Worm (Caenorhabditis elegans): Measurements from ENCODE around the gene dld-1.

- TF ChIP-seq nhr-25 (tag; optimal IDR thresholded peaks at IDR 0.05) (no peak), nhr-11 (tag; optimal IDR thresholded peaks at IDR 0.05) (no peak), unc-39 (tag; optimal IDR thresholded peaks at IDR 0.05) (no peak), fos-1 (tag; optimal IDR thresholded peaks at IDR 0.05) (no peak), ztf-4 (tag; optimal IDR thresholded peaks at IDR 0.05) (no peak), mdl-1 (tag; optimal IDR thresholded peaks at IDR 0.05) (no peak), nhr-6 (tag; optimal IDR thresholded peaks at IDR 0.05) (no peak), nhr-21 (tag; optimal IDR thresholded peaks at IDR 0.05) (no peak)
Observed at ce11 chrIV:14481984-14482383, 17.7 kb downstream of the dld-1 start, which contains the start of gene Y57G11A.4.

All from whole organism, L2 larva.